Fruit fly (Drosophila melanogaster) whole organism, prepupa: ENCODE results near the gene CG34136.

Source experiments
- Blimp-1 ChIP-seq: fragments of 200-800 bp; sonication (Bioruptor generic); optimal IDR thresholded peaks from 3 replicates; lab custom pipeline; 2017; ENCODE audit warnings: missing biosample characterization, missing genetic modification characterization, mild to moderate bottlenecking, moderate library complexity, missing genetic modification reagents
- CG10631 ChIP-seq: fragments of 200-800 bp; sonication (Bioruptor generic); optimal IDR thresholded peaks from 2 replicates; lab custom pipeline; 2016; ENCODE audit warnings: missing biosample characterization, missing genetic modification characterization
- CG11294 ChIP-seq: fragments of 200-800 bp; sonication (Bioruptor generic); IDR thresholded peaks from 2 replicates; pipeline ENCODE4 v1.3.6; 2022; ENCODE audit warnings: missing biosample characterization, missing genetic modification characterization
- CG11762 ChIP-seq: fragments of 200-800 bp; sonication (Bioruptor generic); optimal IDR thresholded peaks from 3 replicates; lab custom pipeline; 2016; ENCODE audit warnings: missing biosample characterization, missing genetic modification characterization; ENCODE audit not compliant: insufficient read depth
- CG11902 ChIP-seq: fragments of 200-800 bp; sonication (Bioruptor generic); optimal IDR thresholded peaks from 3 replicates; lab custom pipeline; 2016; ENCODE audit warnings: missing biosample characterization, missing genetic modification characterization
- CG1621 ChIP-seq: fragments of 200-800 bp; sonication (Bioruptor generic); optimal IDR thresholded peaks from 3 replicates; lab custom pipeline; 2018; ENCODE audit warnings: missing biosample characterization, mild to moderate bottlenecking, missing genetic modification characterization
- CG16779 ChIP-seq: fragments of 200-800 bp; sonication (Bioruptor generic); optimal IDR thresholded peaks from 3 replicates; lab custom pipeline; 2017; ENCODE audit warnings: missing biosample characterization, mild to moderate bottlenecking, missing genetic modification characterization
- CG3032 ChIP-seq: fragments of 200-800 bp; optimal IDR thresholded peaks from 2 replicates; lab custom pipeline; 2019; ENCODE audit warnings: missing biosample characterization, mild to moderate bottlenecking, missing genetic modification characterization, moderate library complexity
- CG31627 ChIP-seq: fragments of 200-800 bp; sonication (Bioruptor generic); optimal IDR thresholded peaks from 3 replicates; lab custom pipeline; 2016; ENCODE audit warnings: missing biosample characterization, missing genetic modification characterization
- CG32006 ChIP-seq: fragments of 200-800 bp; sonication (Bioruptor generic); optimal IDR thresholded peaks from 3 replicates; lab custom pipeline; 2017; ENCODE audit warnings: missing biosample characterization, mild to moderate bottlenecking, missing genetic modification characterization
- CG34406 ChIP-seq: fragments of 200-800 bp; sonication (Bioruptor generic); optimal IDR thresholded peaks from 3 replicates; lab custom pipeline; 2016; ENCODE audit warnings: missing biosample characterization, missing genetic modification characterization
- CG4318 ChIP-seq: fragments of 200-800 bp; sonication (Bioruptor generic); optimal IDR thresholded peaks from 3 replicates; lab custom pipeline; 2017; ENCODE audit warnings: missing biosample characterization, mild to moderate bottlenecking, missing genetic modification characterization
- CG6276 ChIP-seq: fragments of 200-800 bp; sonication (Bioruptor generic); optimal IDR thresholded peaks from 2 replicates; lab custom pipeline; 2017; ENCODE audit warnings: missing biosample characterization, mild to moderate bottlenecking, missing genetic modification characterization
- CG6792 ChIP-seq: fragments of 200-800 bp; sonication (Bioruptor generic); optimal IDR thresholded peaks from 3 replicates; lab custom pipeline; 2016; ENCODE audit warnings: missing biosample characterization, missing genetic modification characterization
- CG6808 ChIP-seq: fragments of 200-800 bp; sonication (Bioruptor generic); optimal IDR thresholded peaks from 3 replicates; lab custom pipeline; 2017; ENCODE audit warnings: missing biosample characterization, missing genetic modification characterization, mild to moderate bottlenecking, moderate library complexity, missing genetic modification reagents
- CG7368 ChIP-seq: fragments of 200-800 bp; sonication (Bioruptor generic); optimal IDR thresholded peaks from 3 replicates; lab custom pipeline; 2016; ENCODE audit warnings: missing biosample characterization, missing genetic modification characterization
- CG8119 ChIP-seq: fragments of 200-800 bp; sonication (Bioruptor generic); IDR thresholded peaks from 3 replicates; pipeline ENCODE4 v1.3.6; 2022; ENCODE audit warnings: missing biosample characterization, missing genetic modification characterization
- CG8319 ChIP-seq: fragments of 200-800 bp; sonication (Bioruptor generic); optimal IDR thresholded peaks from 3 replicates; lab custom pipeline; 2016; ENCODE audit warnings: missing biosample characterization, missing genetic modification characterization
- CG9139 ChIP-seq: fragments of 200-800 bp; sonication (Bioruptor generic); optimal IDR thresholded peaks from 3 replicates; lab custom pipeline; 2017; ENCODE audit warnings: missing biosample characterization, mild to moderate bottlenecking, missing genetic modification characterization
- Eip78C ChIP-seq: fragments of 200-800 bp; sonication (Bioruptor generic); peaks from one replicate; lab custom pipeline; 2016; ENCODE audit warnings: missing biosample characterization, missing genetic modification characterization
- Eip93F ChIP-seq: fragments of 200-800 bp; sonication (Bioruptor generic); optimal IDR thresholded peaks from 2 replicates; lab custom pipeline; 2016; ENCODE audit warnings: missing biosample characterization, mild to moderate bottlenecking, missing genetic modification characterization
- Ets96B ChIP-seq: fragments of 200-800 bp; optimal IDR thresholded peaks from 2 replicates; lab custom pipeline; 2019; ENCODE audit warnings: missing biosample characterization, mild to moderate bottlenecking, missing genetic modification characterization, moderate library complexity
- Gug ChIP-seq: fragments of 200-800 bp; sonication (Bioruptor generic); IDR thresholded peaks from 2 replicates; pipeline ENCODE4 v1.3.6; 2022; ENCODE audit warnings: missing biosample characterization, missing genetic modification characterization
- Hr38 ChIP-seq: sonication (Bioruptor generic); optimal IDR thresholded peaks from 2 replicates; lab custom pipeline; 2016; ENCODE audit warnings: missing biosample characterization, missing genetic modification characterization
- Hr39 ChIP-seq: fragments of 200-800 bp; sonication (Bioruptor generic); optimal IDR thresholded peaks from 2 replicates; lab custom pipeline; 2016; ENCODE audit warnings: missing biosample characterization, missing genetic modification characterization
- Met ChIP-seq: fragments of 200-800 bp; sonication (Bioruptor generic); optimal IDR thresholded peaks from 3 replicates; lab custom pipeline; 2016; ENCODE audit warnings: missing biosample characterization, missing genetic modification characterization
- OdsH ChIP-seq: fragments of 200-800 bp; sonication (Bioruptor generic); optimal IDR thresholded peaks from 3 replicates; lab custom pipeline; 2016; ENCODE audit warnings: missing biosample characterization, missing genetic modification characterization
- Sox14 ChIP-seq: fragments of 200-800 bp; sonication (Bioruptor generic); optimal IDR thresholded peaks from 3 replicates; lab custom pipeline; 2016; ENCODE audit warnings: missing biosample characterization, missing genetic modification characterization
- Sox15 ChIP-seq: fragments of 200-800 bp; sonication (Bioruptor generic); optimal IDR thresholded peaks from 3 replicates; lab custom pipeline; 2016; ENCODE audit warnings: missing biosample characterization, missing genetic modification characterization
- achi ChIP-seq: fragments of 200-800 bp; sonication (Bioruptor generic); optimal IDR thresholded peaks from 3 replicates; lab custom pipeline; 2016; ENCODE audit warnings: missing biosample characterization, missing genetic modification characterization
- acj6 ChIP-seq: fragments of 200-800 bp; sonication (Bioruptor generic); optimal IDR thresholded peaks from 3 replicates; lab custom pipeline; 2016; ENCODE audit warnings: missing biosample characterization, missing genetic modification characterization
- cyc ChIP-seq: fragments of 200-800 bp; sonication (Bioruptor generic); optimal IDR thresholded peaks from 3 replicates; lab custom pipeline; 2016; ENCODE audit warnings: missing biosample characterization, missing genetic modification characterization
- dsx ChIP-seq: fragments of 200-800 bp; optimal IDR thresholded peaks from 3 replicates; lab custom pipeline; 2019; ENCODE audit warnings: missing biosample characterization, mild to moderate bottlenecking, missing genetic modification characterization, moderate library complexity; ENCODE audit not compliant: poor library complexity, severe bottlenecking
- eg ChIP-seq: fragments of 200-800 bp; sonication (Bioruptor generic); IDR thresholded peaks from 3 replicates; pipeline ENCODE4 v1.3.6; 2022; ENCODE audit warnings: missing biosample characterization, missing genetic modification characterization
- esn ChIP-seq: fragments of 200-800 bp; sonication (Bioruptor generic); optimal IDR thresholded peaks from 2 replicates; lab custom pipeline; 2016; ENCODE audit warnings: missing biosample characterization, mild to moderate bottlenecking, missing genetic modification characterization, moderate library complexity
- fd85E ChIP-seq: fragments of 200-800 bp; sonication (Bioruptor generic); optimal IDR thresholded peaks from 3 replicates; lab custom pipeline; 2016; ENCODE audit warnings: missing biosample characterization, missing genetic modification characterization
- fkh ChIP-seq: fragments of 200-800 bp; sonication (Bioruptor generic); optimal IDR thresholded peaks from 3 replicates; lab custom pipeline; 2017; ENCODE audit warnings: missing biosample characterization, mild to moderate bottlenecking, missing genetic modification characterization, moderate library complexity
- lz ChIP-seq: fragments of 200-800 bp; sonication (Bioruptor generic); optimal IDR thresholded peaks from 3 replicates; lab custom pipeline; 2016; ENCODE audit warnings: missing biosample characterization, missing genetic modification characterization
- pdm3 ChIP-seq: fragments of 200-800 bp; sonication (Bioruptor generic); optimal IDR thresholded peaks from 3 replicates; lab custom pipeline; 2016; ENCODE audit warnings: missing biosample characterization, missing genetic modification characterization
- spab ChIP-seq: fragments of 200-800 bp; sonication (Bioruptor generic); optimal IDR thresholded peaks from 2 replicates; lab custom pipeline; 2017; ENCODE audit warnings: missing biosample characterization, mild to moderate bottlenecking, missing genetic modification characterization, missing genetic modification reagents
- svp ChIP-seq: fragments of 200-800 bp; sonication (Bioruptor generic); peaks from one replicate; lab custom pipeline; 2016; ENCODE audit warnings: missing biosample characterization, missing genetic modification characterization
- topi ChIP-seq: fragments of 200-800 bp; sonication (Bioruptor generic); optimal IDR thresholded peaks from 3 replicates; lab custom pipeline; 2016; ENCODE audit warnings: missing biosample characterization, missing genetic modification characterization
- vri ChIP-seq: fragments of 200-800 bp; sonication (Bioruptor generic); optimal IDR thresholded peaks from 3 replicates; lab custom pipeline; 2016; ENCODE audit warnings: missing biosample characterization, mild to moderate bottlenecking, missing genetic modification characterization

The CG34136 gene

dm6 chr2L:21115687-21116086, 19.0 kb downstream of the CG34136 start:
- TF ChIP-seq achi (no peak), CG32006 (GFP tag; lab: Kevin White, UChicago) (no peak), CG11762 (GFP tag; lab: Kevin White, UChicago) (no peak), CG6808 (GFP tag; lab: Kevin White, UChicago) (no peak), CG8119 (GFP tag; lab: Robert Waterston, UW) (no peak), Eip93F (GFP tag; lab: Kevin White, UChicago) (no peak), CG4318 (GFP tag; lab: Kevin White, UChicago) (no peak), cyc (GFP tag; lab: Kevin White, UChicago) (no peak), Eip78C (no peak), dsx (GFP tag; lab: Kevin White, UChicago) (no peak), CG16779 (tag; lab: Kevin White, UChicago) (no peak), pdm3 (GFP tag; lab: Kevin White, UChicago) (no peak), topi (no peak), CG31627 (GFP tag; lab: Kevin White, UChicago) (no peak), CG11294 (GFP tag; lab: Robert Waterston, UW) (no peak), OdsH (GFP tag; lab: Kevin White, UChicago) (no peak), esn (GFP tag; lab: Kevin White, UChicago) (no peak)

- TF ChIP-seq spab: no peak
- no peak for TF ChIP-seq CG32006 (GFP tag; lab: Kevin White, UChicago)
- TF ChIP-seq Hr39: no peak
- no peak for TF ChIP-seq acj6
- TF ChIP-seq CG6792: no peak
- TF ChIP-seq CG8119 (GFP tag; lab: Robert Waterston, UW): no peak
- no peak for TF ChIP-seq CG11762 (GFP tag; lab: Kevin White, UChicago)
- TF ChIP-seq CG11294 (GFP tag; lab: Robert Waterston, UW): no peak
- TF ChIP-seq fd85E (GFP tag; lab: Kevin White, UChicago): no peak
- no peak for TF ChIP-seq Gug (GFP tag; lab: Robert Waterston, UW)
- no peak for TF ChIP-seq CG10631
- no peak for TF ChIP-seq svp
- no peak for TF ChIP-seq Blimp-1 (GFP tag; lab: Kevin White, UChicago)
- TF ChIP-seq eg (GFP tag; lab: Robert Waterston, UW): no peak
- no peak for TF ChIP-seq Sox15
- no peak for TF ChIP-seq CG11902 (GFP tag; lab: Kevin White, UChicago)
- TF ChIP-seq cyc (GFP tag; lab: Kevin White, UChicago): no peak
Observed at dm6 chr2L:21135764-21136163, 39.0 kb downstream of the CG34136 start.

- TF ChIP-seq Sox14 (GFP tag; lab: Kevin White, UChicago) (peak; percentile 9), CG11294 (GFP tag; lab: Robert Waterston, UW) (no peak), CG6276 (GFP tag; lab: Kevin White, UChicago) (no peak), esn (GFP tag; lab: Kevin White, UChicago) (peak; percentile 12), Hr38 (GFP tag; lab: Kevin White, UChicago) (no peak), fd85E (GFP tag; lab: Kevin White, UChicago) (peak; percentile 36), fkh (GFP tag; lab: Kevin White, UChicago) (no peak)
Observed at dm6 chr2L:21141714-21142500, 45.2 kb downstream of the CG34136 start, which contains the start of gene Dap160. Dap160 (minus strand) TSS chr2L:21142347.

- TF ChIP-seq Ets96B: no peak
- no peak for TF ChIP-seq pdm3 (GFP tag; lab: Kevin White, UChicago)
- no peak for TF ChIP-seq CG1621 (tag; lab: Kevin White, UChicago)
- TF ChIP-seq Gug (GFP tag; lab: Robert Waterston, UW): no peak
- TF ChIP-seq CG8119 (GFP tag; lab: Robert Waterston, UW): no peak
- TF ChIP-seq Eip93F (GFP tag; lab: Kevin White, UChicago): no peak
- TF ChIP-seq lz (GFP tag; lab: Kevin White, UChicago): no peak
- no peak for TF ChIP-seq CG6276 (GFP tag; lab: Kevin White, UChicago)
- no peak for TF ChIP-seq achi
- no peak for TF ChIP-seq CG10631
- TF ChIP-seq acj6: no peak
- TF ChIP-seq CG32006 (GFP tag; lab: Kevin White, UChicago): no peak
- TF ChIP-seq Met: no peak
- no peak for TF ChIP-seq fkh (GFP tag; lab: Kevin White, UChicago)
- TF ChIP-seq vri: no peak
- TF ChIP-seq CG9139 (GFP tag; lab: Kevin White, UChicago): no peak
- no peak for TF ChIP-seq CG34406 (GFP tag; lab: Kevin White, UChicago)
- no peak for TF ChIP-seq CG8319 (GFP tag; lab: Kevin White, UChicago)
- TF ChIP-seq CG7368 (GFP tag; lab: Kevin White, UChicago): no peak
- no peak for TF ChIP-seq CG3032 (tag; lab: Kevin White, UChicago)
Observed at dm6 chr2L:21142501-21142849, 45.8 kb downstream of the CG34136 start.
